Worm (Caenorhabditis elegans) whole organism, midembryonic: ENCODE results near the gene mec-2.

ENCODE experiments used
- T22C8.4 ChIP-seq: fragments of 200-800 bp; sonication (Bioruptor generic); IDR thresholded peaks from 2 replicates; pipeline ENCODE4 v1.3.6; 2022; ENCODE audit warnings: missing genetic modification characterization, missing compliant biosample characterization
- flt-1 ChIP-seq: fragments of 200-800 bp; sonication (Bioruptor generic); IDR thresholded peaks from 2 replicates; pipeline ENCODE4 v1.3.6; 2022; ENCODE audit warnings: missing genetic modification characterization, missing compliant biosample characterization
- klf-2 ChIP-seq: fragments of 200-800 bp; sonication (Bioruptor generic); conservative IDR thresholded peaks from 2 replicates; pipeline ENCODE4 v1.3.6; 2022; ENCODE audit warnings: missing genetic modification reagents, missing genetic modification characterization, missing compliant biosample characterization
- med-1 ChIP-seq: sonication (generic microtip); optimal IDR thresholded peaks from 2 replicates; lab custom pipeline; 2017; ENCODE audit warnings: missing genetic modification characterization, mild to moderate bottlenecking, missing compliant biosample characterization, antibody characterized with exemption, missing genetic modification reagents; ENCODE audit not compliant: insufficient read depth
- tab-1 ChIP-seq: fragments of 200-800 bp; sonication (Bioruptor generic); IDR thresholded peaks from 2 replicates; pipeline ENCODE4 v1.3.6; 2022; ENCODE audit warnings: missing genetic modification characterization, missing compliant biosample characterization
- ztf-23 ChIP-seq: fragments of 200-800 bp; sonication (Bioruptor generic); IDR thresholded peaks from 2 replicates; pipeline ENCODE4 v1.3.6; 2022; ENCODE audit warnings: missing genetic modification reagents, missing genetic modification characterization, missing compliant biosample characterization
- ztf-29 ChIP-seq: fragments of 200-800 bp; sonication (Bioruptor generic); IDR thresholded peaks from 2 replicates; pipeline ENCODE4 v1.3.6; 2022; ENCODE audit warnings: missing genetic modification reagents, missing genetic modification characterization, missing compliant biosample characterization

- TF ChIP-seq med-1 (GFP tag; lab: Kevin White, UChicago) (no peak), ztf-29 (no peak), tab-1 (GFP tag; lab: Robert Waterston, UW) (no peak), T22C8.4 (GFP tag; lab: Robert Waterston, UW) (no peak), ztf-23 (GFP tag; lab: Robert Waterston, UW) (no peak), klf-2 (GFP tag; lab: Robert Waterston, UW) (no peak), flt-1 (GFP tag; lab: Robert Waterston, UW) (no peak)
These were observed 12.4 kb upstream of the mec-2 start for ce11 chrX:5555055-5555629.
